Worm (Caenorhabditis elegans) whole organism, L2 larva: ENCODE measurements around the gene K10C2.14.
A peak's percentile ranks its signal among the peaks of the same experiment; 100 is the strongest.

ENCODE experiments used
- C34F6.9 ChIP-seq: fragments of 150-350 bp; optimal IDR thresholded peaks from 2 replicates; lab custom pipeline; 2014; ENCODE audit warnings: missing biosample characterization, missing genetic modification characterization
- F13H6.1 ChIP-seq: sonication (generic microtip); optimal IDR thresholded peaks from 2 replicates; lab custom pipeline; 2016; ENCODE audit warnings: missing genetic modification characterization, missing compliant biosample characterization
- ZK546.5 ChIP-seq: sonication (generic microtip); optimal IDR thresholded peaks from 2 replicates; lab custom pipeline; 2017; ENCODE audit warnings: missing biosample characterization, missing genetic modification characterization
- aly-2 ChIP-seq: fragments of 150-350 bp; optimal IDR thresholded peaks from 2 replicates; lab custom pipeline; 2014; ENCODE audit warnings: missing biosample characterization, missing genetic modification characterization
- blmp-1 ChIP-seq: sonication (generic microtip); optimal IDR thresholded peaks from 2 replicates; lab custom pipeline; 2017; ENCODE audit warnings: missing genetic modification characterization, mild to moderate bottlenecking, missing compliant biosample characterization, antibody characterized with exemption, moderate library complexity; ENCODE audit not compliant: insufficient read depth
- ceh-16 ChIP-seq: fragments of 150-350 bp; optimal IDR thresholded peaks from 2 replicates; lab custom pipeline; 2014; ENCODE audit warnings: missing biosample characterization, missing genetic modification characterization
- ceh-82 ChIP-seq: fragments of 150-350 bp; optimal IDR thresholded peaks from 2 replicates; lab custom pipeline; 2014; ENCODE audit warnings: missing biosample characterization, missing genetic modification characterization
- crh-2 ChIP-seq: sonication (generic microtip); optimal IDR thresholded peaks from 2 replicates; lab custom pipeline; 2017; ENCODE audit warnings: missing biosample characterization, missing genetic modification characterization
- dmd-4 ChIP-seq: sonication (generic microtip); optimal IDR thresholded peaks from 2 replicates; lab custom pipeline; 2017; ENCODE audit warnings: missing biosample characterization, missing genetic modification characterization
- egl-27 ChIP-seq: sonication (generic microtip); optimal IDR thresholded peaks from 3 replicates; lab custom pipeline; 2017; ENCODE audit warnings: missing biosample characterization, missing genetic modification reagents, missing genetic modification characterization
- elt-1 ChIP-seq: fragments of 150-350 bp; optimal IDR thresholded peaks from 2 replicates; lab custom pipeline; 2014; ENCODE audit warnings: missing biosample characterization, missing genetic modification characterization
- elt-3 ChIP-seq: sonication (generic microtip); optimal IDR thresholded peaks from 2 replicates; lab custom pipeline; 2017; ENCODE audit warnings: missing biosample characterization, missing genetic modification characterization
- fos-1 ChIP-seq: fragments of 150-350 bp; optimal IDR thresholded peaks from 2 replicates; lab custom pipeline; 2014; ENCODE audit warnings: missing biosample characterization, missing genetic modification characterization
- gmeb-1 ChIP-seq: fragments of 150-350 bp; optimal IDR thresholded peaks from 2 replicates; lab custom pipeline; 2014; ENCODE audit warnings: missing biosample characterization, missing genetic modification characterization
- lin-13 ChIP-seq: fragments of 150-350 bp; optimal IDR thresholded peaks from 2 replicates; lab custom pipeline; 2014; ENCODE audit warnings: missing biosample characterization, missing genetic modification reagents, missing genetic modification characterization
- lsy-2 ChIP-seq, 2 experiments: fragments of 150-350 bp in 1 of 2; sonication (generic microtip) in 1 of 2; optimal IDR thresholded peaks; 2 replicates each; lab custom pipeline; 2014 to 2017; ENCODE audit warnings: missing biosample characterization in 2 of 2, missing genetic modification characterization in 2 of 2
- mab-5 ChIP-seq: fragments of 150-350 bp; optimal IDR thresholded peaks from 2 replicates; lab custom pipeline; 2014; ENCODE audit warnings: missing biosample characterization, missing genetic modification characterization
- mbf-1 ChIP-seq: sonication (generic microtip); optimal IDR thresholded peaks from 2 replicates; lab custom pipeline; 2017; ENCODE audit warnings: missing biosample characterization, missing genetic modification characterization
- nhr-10 ChIP-seq: sonication (generic microtip); optimal IDR thresholded peaks from 2 replicates; lab custom pipeline; 2017; ENCODE audit warnings: missing biosample characterization, missing genetic modification characterization
- nhr-11 ChIP-seq: fragments of 150-350 bp; optimal IDR thresholded peaks from 2 replicates; lab custom pipeline; 2014; ENCODE audit warnings: missing biosample characterization, missing genetic modification characterization
- nhr-129 ChIP-seq: fragments of 150-350 bp; optimal IDR thresholded peaks from 2 replicates; lab custom pipeline; 2014; ENCODE audit warnings: missing biosample characterization, missing genetic modification characterization
- nhr-21 ChIP-seq: fragments of 150-350 bp; optimal IDR thresholded peaks from 2 replicates; lab custom pipeline; 2014; ENCODE audit warnings: missing biosample characterization, missing genetic modification characterization
- nhr-237 ChIP-seq: fragments of 150-350 bp; optimal IDR thresholded peaks from 2 replicates; lab custom pipeline; 2014; ENCODE audit warnings: missing biosample characterization, missing genetic modification characterization
- nhr-25 ChIP-seq: fragments of 150-350 bp; sonication (generic microtip); optimal IDR thresholded peaks from 3 replicates; lab custom pipeline; 2014; ENCODE audit warnings: missing biosample characterization, missing genetic modification characterization
- nhr-77 ChIP-seq: fragments of 150-350 bp; optimal IDR thresholded peaks from 2 replicates; lab custom pipeline; 2014; ENCODE audit warnings: missing biosample characterization, missing genetic modification characterization
- peb-1 ChIP-seq: fragments of 150-350 bp; optimal IDR thresholded peaks from 2 replicates; lab custom pipeline; 2014; ENCODE audit warnings: missing biosample characterization, missing genetic modification characterization
- skn-1 ChIP-seq: sonication (generic microtip); optimal IDR thresholded peaks from 2 replicates; lab custom pipeline; 2017; ENCODE audit warnings: missing biosample characterization, missing genetic modification characterization
- sma-9 ChIP-seq, 2 experiments: fragments of 150-350 bp in 1 of 2; sonication (generic microtip) in 1 of 2; optimal IDR thresholded peaks; 2 replicates each; lab custom pipeline; 2014 to 2016; ENCODE audit warnings: missing genetic modification characterization in 2 of 2, mild to moderate bottlenecking in 1 of 2, missing biosample characterization in 1 of 2, missing compliant biosample characterization in 1 of 2, missing genetic modification reagents in 1 of 2, moderate library complexity in 1 of 2
- snpc-4 ChIP-seq: fragments of 150-350 bp; optimal IDR thresholded peaks from 2 replicates; lab custom pipeline; 2014; ENCODE audit warnings: missing biosample characterization, missing genetic modification characterization
- unc-39 ChIP-seq: fragments of 150-350 bp; optimal IDR thresholded peaks from 2 replicates; lab custom pipeline; 2014; ENCODE audit warnings: missing biosample characterization, missing genetic modification characterization
- zag-1 ChIP-seq: fragments of 150-350 bp; optimal IDR thresholded peaks from 2 replicates; lab custom pipeline; 2014; ENCODE audit warnings: missing biosample characterization, missing genetic modification characterization
- ztf-1 ChIP-seq: fragments of 200-800 bp; sonication (Bioruptor generic); conservative IDR thresholded peaks from 2 replicates; pipeline ENCODE4 v1.3.6; 2022; ENCODE audit warnings: missing genetic modification characterization, missing compliant biosample characterization
- ztf-11 ChIP-seq: sonication (generic microtip); optimal IDR thresholded peaks from 2 replicates; lab custom pipeline; 2017; ENCODE audit warnings: missing biosample characterization, missing genetic modification characterization
- ztf-4 ChIP-seq: fragments of 150-350 bp; optimal IDR thresholded peaks from 2 replicates; lab custom pipeline; 2014; ENCODE audit warnings: missing biosample characterization, missing genetic modification characterization

The K10C2.14 gene

ce11 chrX:6467462-6467861 lies 27.1 kb upstream of the K10C2.14 start, which contains the start of gene C15B12.3:
Gene C15B12.3 (minus strand): TSS chrX:6467562.
- TF ChIP-seq crh-2 (tag; lab: Kevin White, UChicago): no peak

DNA sequence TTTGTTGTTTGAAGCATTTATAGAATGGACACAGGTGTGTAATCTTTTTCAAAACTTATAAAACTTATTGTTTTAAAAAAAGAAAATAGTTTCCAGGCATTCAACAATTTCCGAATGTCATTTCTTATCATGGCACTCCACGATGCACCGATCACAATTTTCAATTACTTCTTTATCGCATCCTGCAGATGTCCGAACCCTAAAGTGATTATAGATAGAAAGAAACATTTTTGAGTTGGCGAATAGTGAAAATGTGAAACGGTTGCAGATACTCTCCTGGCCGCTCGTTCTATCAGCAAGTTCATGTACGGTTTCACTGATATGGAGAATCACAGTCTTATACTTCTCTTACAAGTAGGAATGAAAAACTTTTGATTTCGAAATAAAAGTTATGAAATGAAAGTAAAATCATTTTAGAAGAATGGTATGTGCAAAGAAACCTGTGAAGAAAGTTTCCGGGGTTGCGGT lies 22.7 kb upstream of the K10C2.14 start, which contains the start of gene C15B12.2:
Gene C15B12.2, plus strand, starts transcription at position 418 of the 468 bp plus-strand sequence.
- no peak for TF ChIP-seq snpc-4
- peak; percentile 46 for TF ChIP-seq sma-9 (GFP tag; optimal IDR thresholded peaks at IDR 0.05; lab: Kevin White, UChicago)
- TF ChIP-seq sma-9 (tag; optimal IDR thresholded peaks at IDR 0.05; lab: Kevin White, UChicago): no peak
- peak; percentile 31 for TF ChIP-seq crh-2 (tag; lab: Kevin White, UChicago)
- TF ChIP-seq zag-1 (tag; lab: Kevin White, UChicago): no peak
- TF ChIP-seq ztf-1: no peak
- peak; percentile 71 for TF ChIP-seq fos-1 (tag; lab: Kevin White, UChicago)
- no peak for TF ChIP-seq egl-27 (tag; lab: Kevin White, UChicago)
- TF ChIP-seq C34F6.9 (tag; lab: Kevin White, UChicago): no peak
- TF ChIP-seq mbf-1: no peak
- no peak for TF ChIP-seq F13H6.1 (tag; lab: Kevin White, UChicago)
- no peak for TF ChIP-seq nhr-21
- no peak for TF ChIP-seq ZK546.5 (tag; lab: Kevin White, UChicago)
- TF ChIP-seq nhr-11 (tag; lab: Kevin White, UChicago): no peak
- TF ChIP-seq skn-1: no peak
- TF ChIP-seq unc-39 (tag; lab: Kevin White, UChicago): no peak
- TF ChIP-seq ceh-82 (tag; lab: Kevin White, UChicago): no peak
- no peak for TF ChIP-seq ceh-16 (tag; lab: Kevin White, UChicago)
- no peak for TF ChIP-seq elt-1 (tag; lab: Kevin White, UChicago)
- no peak for TF ChIP-seq aly-2 (tag; lab: Kevin White, UChicago)
- TF ChIP-seq gmeb-1 (tag; lab: Kevin White, UChicago): no peak
- TF ChIP-seq ztf-11 (tag; lab: Kevin White, UChicago): no peak
- no peak for TF ChIP-seq blmp-1 (tag; lab: Kevin White, UChicago)
- no peak for TF ChIP-seq lin-13 (GFP tag; lab: Kevin White, UChicago)

- no peak for TF ChIP-seq nhr-237 (tag; lab: Kevin White, UChicago)
- peak; percentile 55 for TF ChIP-seq fos-1 (tag; lab: Kevin White, UChicago)
- TF ChIP-seq sma-9 (GFP tag; optimal IDR thresholded peaks at IDR 0.05; lab: Kevin White, UChicago): peak; percentile 34
- no peak for TF ChIP-seq sma-9 (tag; optimal IDR thresholded peaks at IDR 0.05; lab: Kevin White, UChicago)
- TF ChIP-seq ztf-4 (tag; lab: Kevin White, UChicago): no peak
- TF ChIP-seq, all 48 proteins: peak for 2
Observed at ce11 chrX:6462479-6462878, 22.1 kb upstream of the K10C2.14 start.

- TF ChIP-seq dmd-4 (tag; lab: Kevin White, UChicago) (no peak), mab-5 (tag; lab: Kevin White, UChicago) (no peak), skn-1 (no peak), crh-2 (tag; lab: Kevin White, UChicago) (no peak), ztf-4 (tag; lab: Kevin White, UChicago) (no peak), blmp-1 (tag; lab: Kevin White, UChicago) (no peak), nhr-25 (tag; lab: Kevin White, UChicago) (no peak), elt-3 (tag; lab: Kevin White, UChicago) (no peak), lsy-2 (tag; optimal IDR thresholded peaks at IDR 0.05; lab: Kevin White, UChicago) (no peak), ztf-11 (tag; lab: Kevin White, UChicago) (no peak), peb-1 (tag; lab: Kevin White, UChicago) (no peak), aly-2 (tag; lab: Kevin White, UChicago) (no peak), nhr-129 (no peak), ztf-1 (no peak), nhr-10 (tag; lab: Kevin White, UChicago) (no peak), nhr-21 (no peak), nhr-77 (tag; lab: Kevin White, UChicago) (no peak)
Observed at ce11 chrX:6461729-6462128, 21.4 kb upstream of the K10C2.14 start, which contains the start of gene K04E7.1. Gene K04E7.1 (plus strand): TSS chrX:6462029.

- TF ChIP-seq C34F6.9 (tag; lab: Kevin White, UChicago) (no peak), fos-1 (tag; lab: Kevin White, UChicago) (peak; percentile 44), blmp-1 (tag; lab: Kevin White, UChicago) (no peak), nhr-11 (tag; lab: Kevin White, UChicago) (no peak), mab-5 (tag; lab: Kevin White, UChicago) (no peak), egl-27 (tag; lab: Kevin White, UChicago) (no peak), gmeb-1 (tag; lab: Kevin White, UChicago) (no peak), crh-2 (tag; lab: Kevin White, UChicago) (peak; percentile 5)
Observed at ce11 chrX:6460123-6460522, 19.8 kb upstream of the K10C2.14 start.
